Worm (Caenorhabditis elegans) whole organism, L3 larva: ENCODE measurements around the gene ubc-15.
A peak's percentile ranks its signal among the peaks of the same experiment; 100 is the strongest.

Experiments used
- R02D3.7 ChIP-seq: fragments of 150-350 bp; optimal IDR thresholded peaks from 2 replicates; lab custom pipeline; 2014; ENCODE audit warnings: missing biosample characterization, missing genetic modification characterization
- aly-2 ChIP-seq: fragments of 150-350 bp; optimal IDR thresholded peaks from 2 replicates; lab custom pipeline; 2014; ENCODE audit warnings: missing biosample characterization, missing genetic modification characterization
- ama-1 ChIP-seq: fragments of 150-350 bp; optimal IDR thresholded peaks from 2 replicates; lab custom pipeline; 2018
- ceh-16 ChIP-seq: sonication (generic microtip); optimal IDR thresholded peaks from 2 replicates; lab custom pipeline; 2017; ENCODE audit warnings: missing biosample characterization, missing genetic modification characterization
- ceh-82 ChIP-seq: fragments of 150-350 bp; optimal IDR thresholded peaks from 2 replicates; lab custom pipeline; 2014; ENCODE audit warnings: missing biosample characterization, missing genetic modification characterization
- daf-12 ChIP-seq: fragments of 150-350 bp; optimal IDR thresholded peaks from 2 replicates; lab custom pipeline; 2014; ENCODE audit warnings: missing biosample characterization, missing genetic modification reagents, missing genetic modification characterization
- egl-27 ChIP-seq: sonication (generic microtip); optimal IDR thresholded peaks from 4 replicates; lab custom pipeline; 2017; ENCODE audit warnings: missing biosample characterization, missing genetic modification reagents, missing genetic modification characterization
- egl-5 ChIP-seq: fragments of 150-350 bp; optimal IDR thresholded peaks from 2 replicates; lab custom pipeline; 2017; ENCODE audit warnings: missing biosample characterization, missing genetic modification reagents, missing genetic modification characterization, inconsistent platforms
- elt-1 ChIP-seq: fragments of 150-350 bp; optimal IDR thresholded peaks from 2 replicates; lab custom pipeline; 2014; ENCODE audit warnings: missing biosample characterization, missing genetic modification characterization
- elt-3 ChIP-seq, 3 experiments: fragments of 150-350 bp in 1 of 3; sonication (generic microtip) in 2 of 3; optimal IDR thresholded peaks; 2 replicates in 2 of 3; 4 replicates in 1 of 3; lab custom pipeline; 2014 to 2017; ENCODE audit warnings: missing biosample characterization in 3 of 3, missing genetic modification characterization in 3 of 3
- eor-1 ChIP-seq, 2 experiments: fragments of 150-350 bp; optimal IDR thresholded peaks; 2 replicates each; lab custom pipeline; 2014 to 2018; ENCODE audit warnings: missing biosample characterization in 2 of 2, missing genetic modification characterization in 2 of 2
- fkh-10 ChIP-seq: sonication (generic microtip); optimal IDR thresholded peaks from 2 replicates; lab custom pipeline; 2017; ENCODE audit warnings: missing biosample characterization, missing genetic modification reagents, missing genetic modification characterization
- fkh-2 ChIP-seq: fragments of 150-350 bp; optimal IDR thresholded peaks from 2 replicates; lab custom pipeline; 2014; ENCODE audit warnings: missing biosample characterization, missing genetic modification reagents, missing genetic modification characterization
- fos-1 ChIP-seq: fragments of 150-350 bp; optimal IDR thresholded peaks from 2 replicates; lab custom pipeline; 2014; ENCODE audit warnings: missing biosample characterization, missing genetic modification characterization
- hmg-11 ChIP-seq: sonication (generic microtip); optimal IDR thresholded peaks from 2 replicates; lab custom pipeline; 2016; ENCODE audit warnings: missing genetic modification characterization, missing compliant biosample characterization
- jun-1 ChIP-seq: fragments of 150-350 bp; optimal IDR thresholded peaks from 2 replicates; lab custom pipeline; 2014; ENCODE audit warnings: missing biosample characterization, missing genetic modification reagents, missing genetic modification characterization
- lin-15B ChIP-seq: fragments of 150-350 bp; optimal IDR thresholded peaks from 2 replicates; lab custom pipeline; 2014; ENCODE audit warnings: missing biosample characterization, missing genetic modification characterization
- lin-39 ChIP-seq: fragments of 150-350 bp; optimal IDR thresholded peaks from 2 replicates; lab custom pipeline; 2018; ENCODE audit warnings: missing biosample characterization, missing genetic modification reagents, missing genetic modification characterization
- lsy-12 ChIP-seq: sonication (generic microtip); optimal IDR thresholded peaks from 2 replicates; lab custom pipeline; 2016; ENCODE audit warnings: mild to moderate bottlenecking, missing genetic modification characterization, missing compliant biosample characterization
- mdl-1 ChIP-seq: fragments of 150-350 bp; optimal IDR thresholded peaks from 2 replicates; lab custom pipeline; 2014; ENCODE audit warnings: missing biosample characterization, missing genetic modification characterization
- mml-1 ChIP-seq: fragments of 150-350 bp; sonication (generic microtip); optimal IDR thresholded peaks from 3 replicates; lab custom pipeline; 2014; ENCODE audit warnings: missing biosample characterization, missing genetic modification characterization
- nfya-1 ChIP-seq: sonication (generic microtip); optimal IDR thresholded peaks from 2 replicates; lab custom pipeline; 2017; ENCODE audit warnings: missing genetic modification characterization, mild to moderate bottlenecking, missing compliant biosample characterization, antibody characterized with exemption, moderate library complexity; ENCODE audit not compliant: insufficient read depth
- nhr-11 ChIP-seq: fragments of 150-350 bp; optimal IDR thresholded peaks from 2 replicates; lab custom pipeline; 2014; ENCODE audit warnings: missing biosample characterization, missing genetic modification characterization
- nhr-12 ChIP-seq: fragments of 150-350 bp; optimal IDR thresholded peaks from 2 replicates; lab custom pipeline; 2014; ENCODE audit warnings: missing biosample characterization, missing genetic modification characterization
- nhr-23 ChIP-seq: fragments of 150-350 bp; optimal IDR thresholded peaks from 2 replicates; lab custom pipeline; 2014; ENCODE audit warnings: missing biosample characterization, missing genetic modification reagents, missing genetic modification characterization
- nhr-237 ChIP-seq: fragments of 150-350 bp; optimal IDR thresholded peaks from 2 replicates; lab custom pipeline; 2014; ENCODE audit warnings: missing biosample characterization, missing genetic modification characterization
- nhr-28 ChIP-seq: fragments of 150-350 bp; optimal IDR thresholded peaks from 2 replicates; lab custom pipeline; 2014; ENCODE audit warnings: missing biosample characterization, missing genetic modification characterization
- nhr-67 ChIP-seq: fragments of 150-350 bp; optimal IDR thresholded peaks from 2 replicates; lab custom pipeline; 2014; ENCODE audit warnings: missing biosample characterization, missing genetic modification characterization
- nhr-77 ChIP-seq: fragments of 150-350 bp; optimal IDR thresholded peaks from 2 replicates; lab custom pipeline; 2014; ENCODE audit warnings: missing biosample characterization, missing genetic modification characterization
- pha-4 ChIP-seq: fragments of 150-350 bp; optimal IDR thresholded peaks from 2 replicates; lab custom pipeline; 2014; ENCODE audit warnings: missing biosample characterization, missing genetic modification reagents, missing genetic modification characterization
- pqm-1 ChIP-seq: fragments of 150-350 bp; optimal IDR thresholded peaks from 2 replicates; lab custom pipeline; 2017; ENCODE audit warnings: missing biosample characterization, missing genetic modification characterization, inconsistent platforms
- sea-2 ChIP-seq: fragments of 150-350 bp; sonication (generic microtip); optimal IDR thresholded peaks from 4 replicates; lab custom pipeline; 2014; ENCODE audit warnings: missing biosample characterization, missing genetic modification reagents, missing genetic modification characterization
- skn-1 ChIP-seq: fragments of 150-350 bp; optimal IDR thresholded peaks from 2 replicates; lab custom pipeline; 2014; ENCODE audit warnings: missing biosample characterization, missing genetic modification characterization
- snpc-4 ChIP-seq: fragments of 150-350 bp; optimal IDR thresholded peaks from 2 replicates; lab custom pipeline; 2014; ENCODE audit warnings: missing biosample characterization, missing genetic modification characterization
- tbx-2 ChIP-seq: sonication (generic microtip); optimal IDR thresholded peaks from 2 replicates; lab custom pipeline; 2016; ENCODE audit warnings: mild to moderate bottlenecking, missing genetic modification characterization, missing compliant biosample characterization
- unc-39 ChIP-seq: sonication (generic microtip); optimal IDR thresholded peaks from 4 replicates; lab custom pipeline; 2017; ENCODE audit warnings: missing biosample characterization, missing genetic modification characterization
- unc-62 ChIP-seq: fragments of 150-350 bp; sonication (generic microtip); optimal IDR thresholded peaks from 4 replicates; lab custom pipeline; 2014; ENCODE audit warnings: missing biosample characterization, missing genetic modification reagents, missing genetic modification characterization
- ztf-4 ChIP-seq: fragments of 150-350 bp; optimal IDR thresholded peaks from 2 replicates; lab custom pipeline; 2014; ENCODE audit warnings: missing biosample characterization, missing genetic modification characterization

The ubc-15 gene

ce11 chrII:2913505-2913904, at the start of gene ubc-15:
TSS of gene ubc-15 (minus strand) at chrII:2913605.
- TF ChIP-seq skn-1 (tag; lab: Kevin White, UChicago) (no peak), snpc-4 (tag; lab: Kevin White, UChicago) (no peak), fkh-2 (tag; lab: Kevin White, UChicago) (no peak), fkh-10 (GFP tag; lab: Kevin White, UChicago) (no peak), nfya-1 (tag; lab: Kevin White, UChicago) (no peak), daf-12 (tag; lab: Kevin White, UChicago) (no peak), tbx-2 (tag; lab: Kevin White, UChicago) (no peak), nhr-23 (tag; lab: Kevin White, UChicago) (no peak), jun-1 (tag; lab: Kevin White, UChicago) (no peak), aly-2 (tag; lab: Kevin White, UChicago) (no peak), egl-27 (no peak), lsy-12 (tag; lab: Kevin White, UChicago) (no peak), nhr-237 (tag; lab: Kevin White, UChicago) (no peak), nhr-28 (tag; lab: Kevin White, UChicago) (no peak), unc-39 (tag; lab: Kevin White, UChicago) (no peak)

- TF ChIP-seq hmg-11 (tag; lab: Kevin White, UChicago) (peak; percentile 66), skn-1 (tag; lab: Kevin White, UChicago) (peak; percentile 47), unc-39 (tag; lab: Kevin White, UChicago) (no peak), fkh-10 (GFP tag; lab: Kevin White, UChicago) (peak; percentile 77), lin-15B (peak; percentile 21), daf-12 (tag; lab: Kevin White, UChicago) (no peak), mdl-1 (peak; percentile 91), lin-39 (tag; lab: Kevin White, UChicago) (peak; percentile 62)
These were observed 49.2 kb upstream of the ubc-15 start for ce11 chrII:2962531-2963164.

ce11 chrII:2958308-2958707, 44.9 kb upstream of the ubc-15 start, which contains the start of gene srw-60:
TSS of gene srw-60 (plus strand) at chrII:2958608.
- TF ChIP-seq elt-3 (tag; optimal IDR thresholded peaks at IDR 0.05; lab: Kevin White, UChicago) (no peak), unc-39 (tag; lab: Kevin White, UChicago) (no peak), daf-12 (tag; lab: Kevin White, UChicago) (no peak)

DNA sequence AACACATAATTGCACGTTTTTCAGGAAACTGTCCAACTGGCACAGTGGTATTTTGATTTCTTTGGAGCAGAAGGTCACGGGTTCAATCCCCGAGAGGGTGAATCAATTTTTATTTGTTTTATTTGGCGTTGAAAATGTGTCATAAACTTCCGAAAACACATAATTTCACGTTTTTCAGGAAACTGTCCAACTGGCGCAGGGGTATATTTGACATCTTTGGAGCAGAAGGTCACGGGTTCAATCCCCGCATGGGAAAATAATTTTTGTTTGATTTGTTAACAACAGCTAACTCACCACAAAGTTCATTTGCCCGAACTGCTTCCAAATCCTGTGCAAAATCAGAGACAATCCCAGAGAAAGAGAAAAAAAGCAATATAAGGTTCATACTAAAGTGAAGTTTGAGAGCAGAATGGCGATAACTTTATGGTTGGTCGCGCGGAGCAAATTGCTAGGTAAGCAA, 42.3 kb upstream of the ubc-15 start, which contains the start of gene irld-48:
Gene irld-48, plus strand, starts transcription at position 410 of the 460 bp plus-strand sequence.
- TF ChIP-seq eor-1 (tag; optimal IDR thresholded peaks at IDR 0.05; lab: Kevin White, UChicago) (no peak), mdl-1 (no peak), jun-1 (tag; lab: Kevin White, UChicago) (no peak), unc-62 (GFP tag; lab: Kevin White, UChicago) (no peak), aly-2 (tag; lab: Kevin White, UChicago) (no peak), nhr-77 (tag; lab: Kevin White, UChicago) (no peak), pqm-1 (tag; lab: Kevin White, UChicago) (no peak), mml-1 (tag; lab: Kevin White, UChicago) (no peak), daf-12 (tag; lab: Kevin White, UChicago) (no peak), pha-4 (tag; lab: Kevin White, UChicago) (no peak), unc-39 (tag; lab: Kevin White, UChicago) (no peak), ama-1 (no peak), hmg-11 (tag; lab: Kevin White, UChicago) (no peak), tbx-2 (tag; lab: Kevin White, UChicago) (no peak), ceh-82 (tag; lab: Kevin White, UChicago) (no peak), ceh-16 (tag; lab: Kevin White, UChicago) (no peak), nhr-28 (tag; lab: Kevin White, UChicago) (no peak), ztf-4 (tag; lab: Kevin White, UChicago) (no peak), nhr-237 (tag; lab: Kevin White, UChicago) (no peak)

ce11 chrII:2952629-2953028, 39.2 kb upstream of the ubc-15 start, which contains the start of gene irld-51:
TSS of gene irld-51 (minus strand) at chrII:2952729.
- TF ChIP-seq nhr-237 (tag; lab: Kevin White, UChicago) = no peak
- TF ChIP-seq egl-5 (tag; lab: Kevin White, UChicago) = no peak
- TF ChIP-seq R02D3.7 (tag; lab: Kevin White, UChicago) = no peak
- no peak for TF ChIP-seq nhr-67 (tag; lab: Kevin White, UChicago)
- no peak for TF ChIP-seq nhr-11 (tag; lab: Kevin White, UChicago)
- TF ChIP-seq eor-1 (tag; optimal IDR thresholded peaks at IDR 0.05; lab: Kevin White, UChicago) = no peak
- TF ChIP-seq elt-1 = no peak
- no peak for TF ChIP-seq fos-1 (tag; lab: Kevin White, UChicago)
- no peak for TF ChIP-seq lin-15B
- no peak for TF ChIP-seq nhr-28 (tag; lab: Kevin White, UChicago)
- no peak for TF ChIP-seq sea-2
- no peak for TF ChIP-seq aly-2 (tag; lab: Kevin White, UChicago)
- no peak for TF ChIP-seq tbx-2 (tag; lab: Kevin White, UChicago)
- TF ChIP-seq skn-1 (tag; lab: Kevin White, UChicago) = no peak
- TF ChIP-seq nhr-12 (tag; lab: Kevin White, UChicago) = no peak
- TF ChIP-seq ama-1 = no peak
- no peak for TF ChIP-seq lin-39 (tag; lab: Kevin White, UChicago)
- TF ChIP-seq nfya-1 (tag; lab: Kevin White, UChicago) = no peak
- TF ChIP-seq unc-62 (GFP tag; lab: Kevin White, UChicago) = no peak
